Fruit fly (Drosophila melanogaster): ENCODE data around the gene mRpL23.

- TF ChIP-seq CG30431 (GFP tag; optimal IDR thresholded peaks at IDR 0.05) (no peak), CG7357 (GFP tag; IDR thresholded peaks at IDR 0.05) (no peak)
Measured at dm6 chr3L:2397571-2398187, 24.2 kb upstream of the mRpL23 start.

Measured in whole organism, embryonic.